Worm (Caenorhabditis elegans): ENCODE measurements around the gene fbxa-151.

- TF ChIP-seq pqm-1 (tag; optimal IDR thresholded peaks at IDR 0.05) (no peak), F13H6.1 (tag; optimal IDR thresholded peaks at IDR 0.05) (no peak), elt-2 (tag; optimal IDR thresholded peaks at IDR 0.05) (no peak), tbx-2 (tag; optimal IDR thresholded peaks at IDR 0.05) (no peak), unc-55 (GFP tag; optimal IDR thresholded peaks at IDR 0.05) (no peak), pax-1 (tag; optimal IDR thresholded peaks at IDR 0.05) (no peak), sox-4 (tag; optimal IDR thresholded peaks at IDR 0.05) (no peak)
These were observed 30.9 kb upstream of the fbxa-151 start, which contains the start of gene fbxa-28 for ce11 chrIII:1297604-1298003.
